Worm (Caenorhabditis elegans) whole organism, L4 larva: ENCODE data around the gene F10D2.16.

Experiments used
- F37D6.2 ChIP-seq: sonication (generic microtip); optimal IDR thresholded peaks from 2 replicates; lab custom pipeline; 2016; ENCODE audit warnings: mild to moderate bottlenecking, missing genetic modification characterization, missing compliant biosample characterization
- ZK337.2 ChIP-seq: fragments of 200-800 bp; sonication (Bioruptor generic); IDR thresholded peaks from 2 replicates; pipeline ENCODE4 v1.3.6; 2022; ENCODE audit warnings: missing genetic modification reagents, missing genetic modification characterization, missing compliant biosample characterization
- aha-1 ChIP-seq: fragments of 150-350 bp; peaks from one replicate; lab custom pipeline; 2014; ENCODE audit warnings: missing biosample characterization, missing genetic modification characterization
- aly-2 ChIP-seq: sonication (generic microtip); optimal IDR thresholded peaks from 2 replicates; lab custom pipeline; 2018; ENCODE audit warnings: missing biosample characterization, missing genetic modification characterization
- attf-4 ChIP-seq: sonication (generic microtip); optimal IDR thresholded peaks from 3 replicates; lab custom pipeline; 2017; ENCODE audit warnings: missing biosample characterization, missing genetic modification characterization
- cey-2 ChIP-seq: sonication (generic microtip); optimal IDR thresholded peaks from 3 replicates; lab custom pipeline; 2017; ENCODE audit warnings: missing genetic modification characterization, mild to moderate bottlenecking, missing compliant biosample characterization, antibody characterized with exemption, borderline replicate concordance; ENCODE audit not compliant: insufficient read depth
- daf-19 ChIP-seq: fragments of 200-800 bp; sonication (Bioruptor generic); conservative IDR thresholded peaks from 2 replicates; pipeline ENCODE4 v1.3.6; 2022; ENCODE audit warnings: missing genetic modification characterization, missing compliant biosample characterization
- dmd-6 ChIP-seq: fragments of 200-800 bp; sonication (Bioruptor generic); IDR thresholded peaks from 2 replicates; pipeline ENCODE4 v1.3.6; 2022; ENCODE audit warnings: missing genetic modification reagents, missing genetic modification characterization, missing compliant biosample characterization
- dmd-8 ChIP-seq: fragments of 200-800 bp; sonication (Bioruptor generic); IDR thresholded peaks from 2 replicates; pipeline ENCODE4 v1.3.6; 2022; ENCODE audit warnings: missing genetic modification characterization, missing compliant biosample characterization
- dmd-9 ChIP-seq: fragments of 200-800 bp; sonication (Bioruptor generic); IDR thresholded peaks from 2 replicates; pipeline ENCODE4 v1.3.6; 2022; ENCODE audit warnings: missing genetic modification reagents, missing genetic modification characterization, missing compliant biosample characterization
- dpl-1 ChIP-seq: fragments of 150-350 bp; optimal IDR thresholded peaks from 2 replicates; lab custom pipeline; 2014; ENCODE audit warnings: missing biosample characterization, missing genetic modification reagents, missing genetic modification characterization
- gei-8 ChIP-seq: fragments of 200-800 bp; sonication (Bioruptor generic); optimal IDR thresholded peaks from 2 replicates; lab custom pipeline; 2018; ENCODE audit warnings: mild to moderate bottlenecking, missing genetic modification characterization, missing compliant biosample characterization
- hmg-1.1 ChIP-seq: fragments of 200-800 bp; sonication (Bioruptor generic); IDR thresholded peaks from 2 replicates; pipeline ENCODE4 v1.3.6; 2022; ENCODE audit warnings: missing genetic modification reagents, missing genetic modification characterization, missing compliant biosample characterization
- jun-1 ChIP-seq: fragments of 150-350 bp; optimal IDR thresholded peaks from 2 replicates; lab custom pipeline; 2014; ENCODE audit warnings: missing biosample characterization, missing genetic modification reagents, missing genetic modification characterization
- lin-13 ChIP-seq: fragments of 150-350 bp; optimal IDR thresholded peaks from 2 replicates; lab custom pipeline; 2014; ENCODE audit warnings: missing biosample characterization, missing genetic modification reagents, missing genetic modification characterization
- lin-15B ChIP-seq: fragments of 150-350 bp; sonication (generic microtip); optimal IDR thresholded peaks from 3 replicates; lab custom pipeline; 2014; ENCODE audit warnings: missing biosample characterization, missing genetic modification characterization
- lin-29 ChIP-seq: fragments of 200-800 bp; sonication (Bioruptor generic); IDR thresholded peaks from 2 replicates; pipeline ENCODE4 v1.3.6; 2022; ENCODE audit warnings: missing genetic modification reagents, missing genetic modification characterization, missing compliant biosample characterization
- lin-38 ChIP-seq: fragments of 200-800 bp; sonication (Bioruptor generic); IDR thresholded peaks from 2 replicates; pipeline ENCODE4 v1.3.6; 2022; ENCODE audit warnings: missing genetic modification reagents, missing genetic modification characterization, missing compliant biosample characterization
- lsy-2 ChIP-seq, 2 experiments: fragments of 150-350 bp in 1 of 2; sonication (generic microtip) in 1 of 2; optimal IDR thresholded peaks; 2 replicates each; lab custom pipeline; 2014 to 2017; ENCODE audit warnings: missing biosample characterization in 2 of 2, missing genetic modification characterization in 2 of 2
- madf-5 ChIP-seq, 2 experiments: fragments of 200-800 bp; sonication (Bioruptor generic); IDR thresholded peaks; 2 replicates each; pipeline ENCODE4 v1.3.6; 2022; ENCODE audit warnings: missing compliant biosample characterization in 2 of 2, missing genetic modification characterization in 2 of 2
- mxl-2 ChIP-seq: fragments of 200-800 bp; sonication (Bioruptor generic); conservative IDR thresholded peaks from 2 replicates; pipeline ENCODE4 v1.3.6; 2022; ENCODE audit warnings: missing genetic modification reagents, missing genetic modification characterization, missing compliant biosample characterization
- mxl-3 ChIP-seq: fragments of 200-800 bp; sonication (Bioruptor generic); optimal IDR thresholded peaks from 2 replicates; lab custom pipeline; 2018; ENCODE audit warnings: mild to moderate bottlenecking, missing genetic modification characterization, missing compliant biosample characterization
- nhr-10 ChIP-seq: fragments of 150-350 bp; optimal IDR thresholded peaks from 2 replicates; lab custom pipeline; 2014; ENCODE audit warnings: missing biosample characterization, missing genetic modification characterization
- nhr-28 ChIP-seq: fragments of 150-350 bp; optimal IDR thresholded peaks from 2 replicates; lab custom pipeline; 2014; ENCODE audit warnings: missing biosample characterization, missing genetic modification characterization
- nhr-48 ChIP-seq: sonication (generic microtip); optimal IDR thresholded peaks from 2 replicates; lab custom pipeline; 2016; ENCODE audit warnings: mild to moderate bottlenecking, missing genetic modification characterization, missing compliant biosample characterization
- nhr-6 ChIP-seq: fragments of 150-350 bp; optimal IDR thresholded peaks from 2 replicates; lab custom pipeline; 2014; ENCODE audit warnings: missing biosample characterization, missing genetic modification characterization
- nhr-76 ChIP-seq: fragments of 150-350 bp; optimal IDR thresholded peaks from 2 replicates; lab custom pipeline; 2014; ENCODE audit warnings: missing biosample characterization, missing genetic modification characterization
- pha-4 ChIP-seq, 2 experiments: fragments of 150-350 bp in 1 of 2; fragments of 200-800 bp in 1 of 2; sonication (Bioruptor generic) in 1 of 2; IDR thresholded peaks in 1 of 2; optimal IDR thresholded peaks in 1 of 2; 2 replicates each; pipeline versions ENCODE4 v1.3.6 to Lab custom; 2014 to 2022; ENCODE audit warnings: missing genetic modification characterization in 2 of 2, missing genetic modification reagents in 2 of 2, missing biosample characterization in 1 of 2, missing compliant biosample characterization in 1 of 2
- skn-1 ChIP-seq: fragments of 150-350 bp; optimal IDR thresholded peaks from 2 replicates; lab custom pipeline; 2014; ENCODE audit warnings: missing biosample characterization, missing genetic modification characterization
- snpc-4 ChIP-seq: fragments of 150-350 bp; optimal IDR thresholded peaks from 2 replicates; lab custom pipeline; 2014; ENCODE audit warnings: missing biosample characterization, missing genetic modification characterization
- spr-1 ChIP-seq: sonication (generic microtip); optimal IDR thresholded peaks from 2 replicates; lab custom pipeline; 2016; ENCODE audit warnings: mild to moderate bottlenecking, missing genetic modification characterization, missing compliant biosample characterization
- spr-3 ChIP-seq: fragments of 200-800 bp; sonication (Bioruptor generic); optimal IDR thresholded peaks from 2 replicates; lab custom pipeline; 2018; ENCODE audit warnings: mild to moderate bottlenecking, missing genetic modification characterization, missing compliant biosample characterization
- tra-1 ChIP-seq: fragments of 200-800 bp; sonication (Bioruptor generic); IDR thresholded peaks from 2 replicates; pipeline ENCODE4 v1.3.6; 2022; ENCODE audit warnings: missing genetic modification reagents, missing genetic modification characterization, missing compliant biosample characterization
- unc-130 ChIP-seq: sonication (generic microtip); optimal IDR thresholded peaks from 2 replicates; lab custom pipeline; 2016; ENCODE audit warnings: missing genetic modification reagents, missing genetic modification characterization, missing compliant biosample characterization
- unc-62 ChIP-seq, 3 experiments: fragments of 150-350 bp in 1 of 3; sonication (generic microtip); optimal IDR thresholded peaks in 2 of 3; peaks in 1 of 3; 1 replicate in 1 of 3; 2 replicates in 2 of 3; lab custom pipeline; 2014 to 2017; ENCODE audit warnings: missing biosample characterization in 3 of 3, missing genetic modification characterization in 3 of 3, missing genetic modification reagents in 3 of 3, missing genotype in 1 of 3
- vab-7 ChIP-seq: fragments of 200-800 bp; sonication (Bioruptor generic); IDR thresholded peaks from 2 replicates; pipeline ENCODE4 v1.3.6; 2022; ENCODE audit warnings: missing genetic modification reagents, missing genetic modification characterization, missing compliant biosample characterization
- zag-1 ChIP-seq: fragments of 150-350 bp; optimal IDR thresholded peaks from 2 replicates; lab custom pipeline; 2014; ENCODE audit warnings: missing biosample characterization, missing genetic modification characterization
- zfp-3 ChIP-seq: fragments of 200-800 bp; sonication (Bioruptor generic); conservative IDR thresholded peaks from 2 replicates; pipeline ENCODE4 v1.3.6; 2022; ENCODE audit warnings: missing genetic modification reagents, missing genetic modification characterization, missing compliant biosample characterization
- zip-2 ChIP-seq: fragments of 150-350 bp; optimal IDR thresholded peaks from 2 replicates; lab custom pipeline; 2014; ENCODE audit warnings: missing biosample characterization, missing genetic modification characterization
- ztf-11 ChIP-seq: fragments of 150-350 bp; optimal IDR thresholded peaks from 2 replicates; lab custom pipeline; 2014; ENCODE audit warnings: missing biosample characterization, missing genetic modification characterization

F10D2.16 gene

ce11 chrV:7093720-7094401, 40.2 kb upstream of the F10D2.16 start, which contains the start of gene nhr-135 (continued):
- TF ChIP-seq cey-2 (tag; lab: Kevin White, UChicago) (peak; percentile 5), hmg-1.1 (GFP tag; lab: Robert Waterston, UW) (no peak), unc-62 (GFP tag; optimal IDR thresholded peaks at IDR 0.05 in 1 of 2; lab: Kevin White, UChicago) (peak in 1 of 2 experiments; percentile 32), unc-62 (tag; optimal IDR thresholded peaks at IDR 0.05; lab: Kevin White, UChicago) (no peak), zfp-3 (GFP tag; lab: Robert Waterston, UW) (no peak), gei-8 (GFP tag; lab: Kevin White, UChicago) (peak; percentile 4), aha-1 (tag; lab: Kevin White, UChicago) (peak; percentile 98), lin-29 (GFP tag; lab: Robert Waterston, UW) (no peak), mxl-2 (no peak), nhr-28 (tag; lab: Kevin White, UChicago) (peak; percentile 99), lin-15B (tag; lab: Kevin White, UChicago) (no peak), daf-19 (no peak), ztf-11 (no peak), nhr-10 (tag; lab: Kevin White, UChicago) (peak; percentile 70), spr-1 (tag; lab: Kevin White, UChicago) (peak; percentile 7), pha-4 (GFP tag; IDR thresholded peaks at IDR 0.05; lab: Robert Waterston, UW) (no peak), pha-4 (tag; optimal IDR thresholded peaks at IDR 0.05; lab: Kevin White, UChicago) (no peak), vab-7 (no peak), zag-1 (tag; lab: Kevin White, UChicago) (no peak), dmd-9 (GFP tag; lab: Robert Waterston, UW) (no peak), nhr-76 (tag; lab: Kevin White, UChicago) (peak; percentile 7), tra-1 (peak; percentile 76; the same call in 1 of the 2 replicates), lin-38 (GFP tag; lab: Robert Waterston, UW) (no peak), jun-1 (tag; lab: Kevin White, UChicago) (no peak), attf-4 (tag; lab: Kevin White, UChicago) (no peak), nhr-48 (tag; lab: Kevin White, UChicago) (peak; percentile 89), spr-3 (no peak), mxl-3 (peak; percentile 87), dmd-8 (GFP tag; lab: Robert Waterston, UW) (no peak), F37D6.2 (tag; lab: Kevin White, UChicago) (no peak), dpl-1 (GFP tag; lab: Kevin White, UChicago) (no peak), lsy-2 (tag; optimal IDR thresholded peaks at IDR 0.05; lab: Kevin White, UChicago) (peak in 1 of 2 experiments; percentile 46), lin-13 (GFP tag; lab: Kevin White, UChicago) (no peak), unc-130 (no peak), aly-2 (tag; lab: Kevin White, UChicago) (no peak), dmd-6 (GFP tag; lab: Robert Waterston, UW) (peak; percentile 94), zip-2 (no peak), snpc-4 (tag; lab: Kevin White, UChicago) (no peak), madf-5 (GFP tag; IDR thresholded peaks at IDR 0.05; lab: Robert Waterston, UW) (no peak), skn-1 (tag; lab: Kevin White, UChicago) (no peak), ZK337.2 (GFP tag; lab: Robert Waterston, UW) (no peak), nhr-6 (tag; lab: Kevin White, UChicago) (peak; percentile 6)
